Fruit fly (Drosophila melanogaster) whole organism, pupa: ENCODE measurements around the gene PIG-K.

Source experiments
- CG10348 ChIP-seq: fragments of 200-800 bp; sonication (Bioruptor generic); IDR thresholded peaks from 2 replicates; pipeline ENCODE4 v1.3.6; 2022; ENCODE audit warnings: missing biosample characterization, missing genetic modification characterization
- CG12605 ChIP-seq: fragments of 200-800 bp; sonication (Bioruptor generic); IDR thresholded peaks from 2 replicates; pipeline ENCODE4 v1.3.6; 2022; ENCODE audit warnings: missing biosample characterization, missing genetic modification characterization
- CG13204 ChIP-seq: fragments of 200-800 bp; sonication (Bioruptor generic); optimal IDR thresholded peaks from 2 replicates; lab custom pipeline; 2018; ENCODE audit warnings: missing biosample characterization, mild to moderate bottlenecking, missing genetic modification characterization, moderate library complexity
- CG14655 ChIP-seq: fragments of 200-800 bp; sonication (Bioruptor generic); optimal IDR thresholded peaks from 3 replicates; lab custom pipeline; 2017; ENCODE audit warnings: mild to moderate bottlenecking, missing biosample characterization, missing genetic modification reagents, missing genetic modification characterization
- CG15710 ChIP-seq: fragments of 200-800 bp; sonication (Bioruptor generic); optimal IDR thresholded peaks from 2 replicates; lab custom pipeline; 2018; ENCODE audit warnings: missing biosample characterization, mild to moderate bottlenecking, missing genetic modification characterization, moderate library complexity
- CG17806 ChIP-seq: fragments of 200-800 bp; sonication (Bioruptor generic); optimal IDR thresholded peaks from 2 replicates; lab custom pipeline; 2018; ENCODE audit warnings: missing biosample characterization, mild to moderate bottlenecking, missing genetic modification characterization, moderate library complexity
- CG32121 ChIP-seq: fragments of 200-800 bp; sonication (Bioruptor generic); IDR thresholded peaks from 2 replicates; pipeline ENCODE4 v1.3.6; 2022; ENCODE audit warnings: missing biosample characterization, missing genetic modification characterization
- CG34367 ChIP-seq: fragments of 200-800 bp; sonication (Bioruptor generic); optimal IDR thresholded peaks from 2 replicates; lab custom pipeline; 2018; ENCODE audit warnings: missing biosample characterization, mild to moderate bottlenecking, missing genetic modification characterization
- CG4496 ChIP-seq: fragments of 200-800 bp; sonication (Bioruptor generic); IDR thresholded peaks from 3 replicates; pipeline ENCODE4 v1.3.6; 2022; ENCODE audit warnings: missing biosample characterization, missing genetic modification characterization
- CG8159 ChIP-seq: fragments of 200-800 bp; sonication (Bioruptor generic); optimal IDR thresholded peaks from 3 replicates; lab custom pipeline; 2018; ENCODE audit warnings: missing biosample characterization, mild to moderate bottlenecking, missing genetic modification characterization, moderate library complexity
- CG8301 ChIP-seq: fragments of 200-800 bp; sonication (Bioruptor generic); optimal IDR thresholded peaks from 2 replicates; lab custom pipeline; 2018; ENCODE audit warnings: missing biosample characterization, mild to moderate bottlenecking, missing genetic modification characterization
- CG9948 ChIP-seq: fragments of 200-800 bp; sonication (Bioruptor generic); optimal IDR thresholded peaks from 2 replicates; lab custom pipeline; 2018; ENCODE audit warnings: missing biosample characterization, mild to moderate bottlenecking, missing genetic modification characterization, moderate library complexity
- D1 ChIP-seq: fragments of 200-800 bp; sonication (Bioruptor generic); optimal IDR thresholded peaks from 2 replicates; lab custom pipeline; 2018; ENCODE audit warnings: missing biosample characterization, mild to moderate bottlenecking, missing genetic modification characterization, moderate library complexity
- EcR ChIP-seq: fragments of 200-800 bp; sonication (Bioruptor generic); optimal IDR thresholded peaks from 3 replicates; lab custom pipeline; 2019; ENCODE audit warnings: missing biosample characterization, missing genetic modification characterization, mild to moderate bottlenecking, moderate library complexity, missing genetic modification reagents
- Ets98B ChIP-seq: fragments of 200-800 bp; sonication (Bioruptor generic); IDR thresholded peaks from 2 replicates; pipeline ENCODE4 v1.3.6; 2022; ENCODE audit warnings: missing biosample characterization, missing genetic modification characterization
- Pif1A ChIP-seq: fragments of 200-800 bp; sonication (Bioruptor generic); optimal IDR thresholded peaks from 3 replicates; lab custom pipeline; 2016; ENCODE audit warnings: missing biosample characterization, missing genetic modification characterization
- Pif1B ChIP-seq: fragments of 200-800 bp; sonication (Bioruptor generic); optimal IDR thresholded peaks from 3 replicates; lab custom pipeline; 2016; ENCODE audit warnings: missing biosample characterization, missing genetic modification characterization
- Snoo ChIP-seq: fragments of 200-800 bp; sonication (Bioruptor generic); optimal IDR thresholded peaks from 3 replicates; lab custom pipeline; 2017; ENCODE audit warnings: missing biosample characterization, mild to moderate bottlenecking, missing genetic modification characterization, inconsistent platforms
- fd96Ca ChIP-seq: fragments of 200-800 bp; sonication (Bioruptor generic); IDR thresholded peaks from 3 replicates; pipeline ENCODE4 v1.3.6; 2022; ENCODE audit warnings: missing biosample characterization, missing genetic modification characterization
- gl ChIP-seq: fragments of 200-800 bp; sonication (Bioruptor generic); optimal IDR thresholded peaks from 2 replicates; lab custom pipeline; 2018; ENCODE audit warnings: missing biosample characterization, mild to moderate bottlenecking, missing genetic modification characterization
- rn ChIP-seq: fragments of 200-800 bp; sonication (Bioruptor generic); IDR thresholded peaks from 2 replicates; pipeline ENCODE4 v1.3.6; 2022; ENCODE audit warnings: missing biosample characterization, missing genetic modification characterization

Gene PIG-K

DNA sequence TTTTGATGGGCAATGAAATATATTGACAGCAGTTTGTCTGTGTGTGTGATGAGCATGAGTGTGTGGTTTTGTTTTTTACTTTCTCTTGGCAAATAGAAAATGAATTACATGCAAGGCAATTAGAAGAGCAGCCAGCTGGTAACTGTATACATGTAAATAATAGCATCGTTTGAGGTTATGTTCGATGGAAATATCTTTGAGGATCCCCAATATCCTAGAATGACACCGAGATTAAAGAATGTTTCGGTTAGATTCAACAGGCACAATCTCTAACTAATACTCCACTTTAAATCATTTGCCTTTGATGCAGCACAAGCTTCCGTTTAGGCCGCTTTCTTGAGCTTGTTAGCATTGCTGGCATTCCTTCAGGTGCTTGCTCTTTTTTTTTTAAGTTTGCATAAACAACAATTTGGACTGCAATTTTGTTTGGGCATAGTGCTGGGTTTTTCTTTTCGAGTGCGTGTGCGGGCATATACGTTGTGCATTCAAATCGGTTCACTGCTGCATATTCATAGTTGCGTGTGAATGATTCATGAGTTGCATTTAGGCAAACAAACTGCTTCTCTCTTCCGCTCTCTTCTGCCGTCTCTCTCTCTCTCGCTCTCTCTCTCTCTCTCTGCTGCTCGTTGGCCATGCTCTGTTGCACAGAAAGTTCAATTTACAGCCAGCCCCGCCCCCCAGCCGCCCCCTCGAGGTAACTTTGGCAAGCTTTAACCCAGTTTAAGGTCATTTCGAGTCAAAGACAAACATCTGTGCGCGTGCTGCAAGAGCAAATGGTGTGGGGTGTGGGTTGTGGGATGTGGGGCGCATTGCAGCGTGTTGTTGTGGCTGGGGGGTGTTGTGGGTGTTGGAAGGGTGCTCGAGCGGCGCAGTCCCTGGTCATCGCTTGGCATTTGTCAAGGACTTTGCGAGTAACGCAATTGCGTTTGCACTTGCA is 44.5 kb downstream of the PIG-K start:
- TF ChIP-seq Ets98B (GFP tag; lab: Robert Waterston, UW) (peak; percentile 35; the same call in 1 of the 2 replicates), CG13204 (GFP tag; lab: Kevin White, UChicago) (peak; percentile 22), CG8159 (no peak), EcR (GFP tag; lab: Kevin White, UChicago) (peak; percentile 66), CG34367 (tag; lab: Kevin White, UChicago) (no peak), CG32121 (0 out of 2 replicates have a peak, but pooled peaks have one; percentile 34), fd96Ca (GFP tag; lab: Robert Waterston, UW) (0 out of 3 replicates have a peak, but pooled peaks have one; percentile 12)
- TF ChIP-seq, all 21 proteins: peak for 5

DNA sequence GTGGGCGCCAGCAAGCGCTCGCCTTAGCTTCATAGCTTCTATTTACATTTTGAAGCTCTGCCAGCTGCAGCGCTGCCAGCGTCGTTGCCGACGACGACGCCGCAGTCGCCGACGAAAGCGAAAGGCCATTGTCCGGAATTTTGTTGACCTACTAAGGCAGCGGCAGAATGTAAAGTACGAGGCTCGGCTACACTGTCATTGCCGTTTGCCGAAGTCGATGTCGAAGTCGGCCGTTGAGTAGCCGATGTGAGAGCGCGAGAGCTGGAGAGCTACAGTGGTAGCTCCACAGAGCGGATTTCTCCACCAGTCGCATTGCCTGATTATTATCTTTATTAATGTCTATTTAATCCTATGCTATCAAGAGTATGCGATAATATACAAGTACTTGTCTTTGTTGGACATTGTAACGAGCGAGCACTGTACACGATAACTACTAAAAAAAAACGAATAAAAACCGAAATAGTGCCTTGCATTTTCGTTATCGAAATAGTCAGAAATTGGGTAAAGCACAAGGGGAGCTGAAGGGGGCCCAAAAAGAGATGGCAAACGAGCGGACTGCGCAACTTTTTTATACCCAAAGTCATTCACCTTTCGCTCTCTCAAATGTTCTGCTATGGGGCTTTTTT is 45.5 kb downstream of the PIG-K start:
- peak; percentile 15 for TF ChIP-seq CG13204 (GFP tag; lab: Kevin White, UChicago)
- TF ChIP-seq CG32121 = peak; percentile 99
- TF ChIP-seq Pif1B (GFP tag; lab: Kevin White, UChicago) = peak; percentile 73
- TF ChIP-seq CG8301 (tag; lab: Kevin White, UChicago) = peak; percentile 77
- peak; percentile 92 for TF ChIP-seq CG10348
- TF ChIP-seq gl (tag; lab: Kevin White, UChicago) = no peak
- TF ChIP-seq D1 (tag; lab: Kevin White, UChicago) = no peak
- peak; percentile 81 for TF ChIP-seq EcR (GFP tag; lab: Kevin White, UChicago)
- peak; percentile 81 for TF ChIP-seq Pif1A (GFP tag; lab: Kevin White, UChicago)
- TF ChIP-seq rn = peak; percentile 89
- peak; percentile 12 for TF ChIP-seq CG34367 (tag; lab: Kevin White, UChicago)
- peak; percentile 30 for TF ChIP-seq CG17806
- TF ChIP-seq fd96Ca (GFP tag; lab: Robert Waterston, UW) = peak; percentile 98
- peak; percentile 58 for TF ChIP-seq CG8159
- peak; percentile 68 for TF ChIP-seq Snoo (tag; lab: Kevin White, UChicago)
- TF ChIP-seq CG9948 (tag; lab: Kevin White, UChicago) = peak; percentile 37
- peak; percentile 97 for TF ChIP-seq Ets98B (GFP tag; lab: Robert Waterston, UW)
- TF ChIP-seq CG15710 (tag; lab: Kevin White, UChicago) = peak; percentile 58
- peak; percentile 98 for TF ChIP-seq CG4496 (GFP tag; lab: Robert Waterston, UW)
- TF ChIP-seq CG12605 = peak; percentile 90
- peak; percentile 60 for TF ChIP-seq CG14655 (GFP tag; lab: Kevin White, UChicago)

DNA sequence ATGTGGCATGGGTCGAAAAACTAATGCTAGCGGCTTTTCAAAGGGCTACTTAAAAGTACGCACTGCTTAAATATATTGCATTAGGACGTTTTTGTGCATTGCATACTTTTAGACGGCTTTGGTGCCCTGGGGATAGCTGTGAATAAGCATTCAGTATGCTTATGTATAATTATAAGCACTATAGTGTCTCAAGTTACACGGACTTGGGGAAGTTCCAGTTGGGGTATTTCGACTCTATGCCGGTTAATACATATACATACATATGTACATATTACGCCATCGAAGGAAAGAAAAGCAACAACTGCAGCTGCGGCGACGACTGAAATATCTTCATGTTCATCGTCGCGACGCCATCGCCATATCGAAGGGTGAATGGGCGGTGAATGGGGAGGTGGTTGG is 46.0 kb downstream of the PIG-K start:
- no peak for TF ChIP-seq CG14655 (GFP tag; lab: Kevin White, UChicago)
- no peak for TF ChIP-seq gl (tag; lab: Kevin White, UChicago)
- no peak for TF ChIP-seq CG8301 (tag; lab: Kevin White, UChicago)
- TF ChIP-seq EcR (GFP tag; lab: Kevin White, UChicago) = no peak
- TF ChIP-seq CG32121 = no peak
- no peak for TF ChIP-seq Ets98B (GFP tag; lab: Robert Waterston, UW)
- TF ChIP-seq Pif1A (GFP tag; lab: Kevin White, UChicago) = no peak
- TF ChIP-seq Pif1B (GFP tag; lab: Kevin White, UChicago) = no peak
- TF ChIP-seq Snoo (tag; lab: Kevin White, UChicago) = no peak
- TF ChIP-seq CG17806 = no peak
- no peak for TF ChIP-seq CG10348
- no peak for TF ChIP-seq CG34367 (tag; lab: Kevin White, UChicago)
- TF ChIP-seq fd96Ca (GFP tag; lab: Robert Waterston, UW) = no peak
- no peak for TF ChIP-seq CG8159
- no peak for TF ChIP-seq CG4496 (GFP tag; lab: Robert Waterston, UW)
- TF ChIP-seq CG9948 (tag; lab: Kevin White, UChicago) = no peak
- TF ChIP-seq D1 (tag; lab: Kevin White, UChicago) = no peak
- TF ChIP-seq CG15710 (tag; lab: Kevin White, UChicago) = no peak
- TF ChIP-seq CG13204 (GFP tag; lab: Kevin White, UChicago) = no peak
